Worm (Caenorhabditis elegans) whole organism, L1 larva: Measurements from ENCODE around the gene ZK643.2.

ENCODE experiments used
- ama-1 ChIP-seq: fragments of 150-350 bp; optimal IDR thresholded peaks from 2 replicates; lab custom pipeline; 2014
- elt-2 ChIP-seq: sonication (generic microtip); optimal IDR thresholded peaks from 2 replicates; lab custom pipeline; 2016; ENCODE audit warnings: missing genetic modification characterization, mild to moderate bottlenecking, inconsistent platforms, missing compliant biosample characterization, missing genetic modification reagents
- elt-3 ChIP-seq, 6 experiments: fragments of 150-350 bp in 1 of 6; sonication (generic microtip); optimal IDR thresholded peaks; 2 replicates each; lab custom pipeline; 2017 to 2018; ENCODE audit warnings: missing biosample characterization in 6 of 6, missing genetic modification characterization in 6 of 6, inconsistent platforms in 1 of 6
- hlh-4 ChIP-seq: sonication (generic microtip); optimal IDR thresholded peaks from 2 replicates; lab custom pipeline; 2016; ENCODE audit warnings: mild to moderate bottlenecking, missing genetic modification characterization, missing compliant biosample characterization
- hpl-2 ChIP-seq: fragments of 150-350 bp; optimal IDR thresholded peaks from 2 replicates; lab custom pipeline; 2014; ENCODE audit warnings: missing biosample characterization, missing genetic modification reagents, missing genetic modification characterization
- lin-15B ChIP-seq: fragments of 150-350 bp; sonication (generic microtip); optimal IDR thresholded peaks from 3 replicates; lab custom pipeline; 2014; ENCODE audit warnings: missing biosample characterization, missing genetic modification characterization
- lir-3 ChIP-seq: sonication (generic microtip); optimal IDR thresholded peaks from 2 replicates; lab custom pipeline; 2016; ENCODE audit warnings: mild to moderate bottlenecking, missing genetic modification characterization, moderate library complexity, missing compliant biosample characterization; ENCODE audit not compliant: poor library complexity
- mep-1 ChIP-seq: fragments of 150-350 bp; optimal IDR thresholded peaks from 2 replicates; lab custom pipeline; 2014; ENCODE audit warnings: missing biosample characterization, missing genetic modification characterization
- nhr-19 ChIP-seq: fragments of 200-800 bp; sonication (Bioruptor generic); conservative IDR thresholded peaks from 2 replicates; pipeline ENCODE4 v1.3.6; 2022; ENCODE audit warnings: missing genetic modification characterization, missing compliant biosample characterization
- nhr-20 ChIP-seq: sonication (generic microtip); optimal IDR thresholded peaks from 2 replicates; lab custom pipeline; 2016; ENCODE audit warnings: mild to moderate bottlenecking, missing genetic modification characterization, missing compliant biosample characterization
- nhr-28 ChIP-seq: fragments of 150-350 bp; optimal IDR thresholded peaks from 2 replicates; lab custom pipeline; 2014; ENCODE audit warnings: missing biosample characterization, missing genetic modification characterization
- nhr-76 ChIP-seq: sonication (generic microtip); optimal IDR thresholded peaks from 2 replicates; lab custom pipeline; 2017; ENCODE audit warnings: missing biosample characterization, missing genetic modification characterization

DNA sequence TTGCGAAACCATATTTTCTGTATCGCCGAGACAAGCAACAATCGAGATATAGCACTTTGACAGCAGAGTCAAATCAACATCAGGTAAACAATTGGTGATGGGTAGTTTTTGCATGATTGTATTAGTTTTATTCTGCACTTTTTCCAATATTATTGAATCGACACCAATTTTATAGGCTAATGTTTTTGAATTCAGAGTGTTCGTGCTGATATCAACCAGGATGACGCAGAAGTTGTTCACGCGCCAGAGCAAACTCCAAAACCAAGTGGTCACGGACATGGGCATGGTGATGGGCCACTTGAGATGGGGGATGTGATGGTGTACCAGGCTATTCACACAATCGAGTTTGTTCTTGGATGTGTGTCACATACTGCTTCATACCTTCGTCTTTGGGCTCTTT, 46.2 kb upstream of the ZK643.2 start:
- no peak for TF ChIP-seq nhr-28 (tag; lab: Kevin White, UChicago)
- TF ChIP-seq hlh-4 (tag; lab: Kevin White, UChicago) = no peak
- TF ChIP-seq elt-3 (tag; optimal IDR thresholded peaks at IDR 0.05; lab: Kevin White, UChicago) = no peak
- no peak for TF ChIP-seq mep-1 (tag; lab: Kevin White, UChicago)
- no peak for TF ChIP-seq elt-2 (tag; lab: Kevin White, UChicago)
- no peak for TF ChIP-seq nhr-76 (tag; lab: Kevin White, UChicago)
- no peak for TF ChIP-seq nhr-20 (tag; lab: Kevin White, UChicago)
- TF ChIP-seq lin-15B (tag; lab: Kevin White, UChicago) = no peak
- TF ChIP-seq ama-1 (lab: Kevin White, UChicago) = no peak
- TF ChIP-seq hpl-2 (GFP tag; lab: Kevin White, UChicago) = no peak
- TF ChIP-seq lir-3 (tag; lab: Kevin White, UChicago) = no peak
- TF ChIP-seq nhr-19 = no peak
